Worm (Caenorhabditis elegans): ENCODE results near the gene sgt-1.

DNA sequence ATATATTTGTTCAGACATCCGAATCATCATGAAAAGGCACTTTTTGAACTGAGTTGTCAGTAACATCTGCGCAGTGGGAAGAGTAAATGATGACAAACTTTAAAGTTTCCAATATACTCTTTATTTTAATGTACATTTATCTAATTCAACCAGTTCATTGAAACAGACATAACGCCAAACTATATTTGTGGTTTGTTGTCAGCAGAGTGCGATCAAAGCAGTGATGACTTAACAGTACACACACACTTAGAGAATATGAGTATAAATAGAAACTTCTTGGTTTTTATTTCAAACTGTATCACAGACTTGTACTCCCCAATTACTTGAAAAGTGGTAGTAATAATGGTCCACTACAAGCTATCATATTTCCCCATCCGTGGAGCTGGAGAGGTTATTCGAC, 20.2 kb downstream of the sgt-1 start, which contains the start of gene gst-8:
- TF ChIP-seq unc-39 (tag; optimal IDR thresholded peaks at IDR 0.05): no peak
- TF ChIP-seq blmp-1 (tag; optimal IDR thresholded peaks at IDR 0.05): no peak
- TF ChIP-seq nhr-237 (tag; optimal IDR thresholded peaks at IDR 0.05): no peak
- TF ChIP-seq mab-5 (tag; optimal IDR thresholded peaks at IDR 0.05): no peak
- no peak for TF ChIP-seq bed-3 (GFP tag; optimal IDR thresholded peaks at IDR 0.05)
- no peak for TF ChIP-seq ceh-39 (tag; optimal IDR thresholded peaks at IDR 0.05)
- no peak for TF ChIP-seq lin-13 (tag; optimal IDR thresholded peaks at IDR 0.05)
- TF ChIP-seq snpc-4 (tag; optimal IDR thresholded peaks at IDR 0.05): no peak
- no peak for TF ChIP-seq elt-1 (tag; optimal IDR thresholded peaks at IDR 0.05; ENCODE audit: borderline replicate concordance, insufficient read depth)
- TF ChIP-seq lsy-2 (tag; optimal IDR thresholded peaks at IDR 0.05): no peak
